Fruit fly (Drosophila melanogaster) whole organism, embryonic: ENCODE data around the gene Ms.

Source experiments
- Atf3 ChIP-seq: fragments of 200-800 bp; sonication (Bioruptor generic); optimal IDR thresholded peaks from 3 replicates; lab custom pipeline; 2016; ENCODE audit warnings: missing biosample characterization, missing genetic modification characterization
- CG10321 ChIP-seq: fragments of 200-800 bp; sonication (Bioruptor generic); IDR thresholded peaks from 2 replicates; pipeline ENCODE4 v1.3.6; 2022; ENCODE audit warnings: missing biosample characterization, missing genetic modification characterization
- CG11247 ChIP-seq: fragments of 200-800 bp; sonication (Bioruptor generic); IDR thresholded peaks from 2 replicates; pipeline ENCODE4 v1.3.6; 2022; ENCODE audit warnings: missing biosample characterization, missing genetic modification characterization
- CG11398 ChIP-seq: fragments of 200-800 bp; sonication (Bioruptor generic); optimal IDR thresholded peaks from 2 replicates; lab custom pipeline; 2016; ENCODE audit warnings: missing biosample characterization, missing genetic modification characterization
- CG11723 ChIP-seq: fragments of 200-800 bp; sonication (Bioruptor generic); optimal IDR thresholded peaks from 2 replicates; lab custom pipeline; 2017; ENCODE audit warnings: missing biosample characterization, mild to moderate bottlenecking, missing genetic modification characterization
- CG12104 ChIP-seq: fragments of 200-800 bp; sonication (Bioruptor generic); optimal IDR thresholded peaks from 3 replicates; lab custom pipeline; 2016; ENCODE audit warnings: missing biosample characterization, missing genetic modification characterization
- CG13287 ChIP-seq: fragments of 200-800 bp; sonication (Bioruptor generic); IDR thresholded peaks from 2 replicates; pipeline ENCODE4 v1.3.6; 2022; ENCODE audit warnings: missing biosample characterization, missing genetic modification characterization; ENCODE audit not compliant: partially characterized antibody
- CG13296 ChIP-seq: fragments of 200-800 bp; sonication (Bioruptor generic); optimal IDR thresholded peaks from 3 replicates; lab custom pipeline; 2018; ENCODE audit warnings: missing biosample characterization, mild to moderate bottlenecking, missing genetic modification characterization
- CG17361 ChIP-seq: fragments of 200-800 bp; sonication (Bioruptor generic); IDR thresholded peaks from 3 replicates; pipeline ENCODE4 v1.3.6; 2022; ENCODE audit warnings: missing biosample characterization, missing genetic modification characterization
- CG17612 ChIP-seq: fragments of 200-800 bp; sonication (Bioruptor generic); IDR thresholded peaks from 2 replicates; pipeline ENCODE4 v1.3.6; 2022; ENCODE audit warnings: missing biosample characterization, missing genetic modification characterization
- CG2712 ChIP-seq: fragments of 200-800 bp; optimal IDR thresholded peaks from 3 replicates; lab custom pipeline; 2019; ENCODE audit warnings: missing biosample characterization, mild to moderate bottlenecking, missing genetic modification characterization, moderate library complexity
- CG32532 ChIP-seq: fragments of 200-800 bp; sonication (Bioruptor generic); IDR thresholded peaks from 2 replicates; pipeline ENCODE4 v1.3.6; 2022; ENCODE audit warnings: missing biosample characterization, missing genetic modification characterization
- CG33213 ChIP-seq: fragments of 200-800 bp; sonication (Bioruptor generic); optimal IDR thresholded peaks from 3 replicates; lab custom pipeline; 2016; ENCODE audit warnings: missing biosample characterization, missing genetic modification characterization
- CG33557 ChIP-seq: fragments of 200-800 bp; sonication (Bioruptor generic); optimal IDR thresholded peaks from 2 replicates; lab custom pipeline; 2019; ENCODE audit warnings: missing biosample characterization, mild to moderate bottlenecking, missing genetic modification characterization, moderate library complexity
- CG6765 ChIP-seq: fragments of 200-800 bp; sonication (Bioruptor generic); optimal IDR thresholded peaks from 3 replicates; lab custom pipeline; 2017; ENCODE audit warnings: missing biosample characterization, mild to moderate bottlenecking, missing genetic modification characterization
- CG7928 ChIP-seq: fragments of 200-800 bp; sonication (Bioruptor generic); optimal IDR thresholded peaks from 2 replicates; lab custom pipeline; 2017; ENCODE audit warnings: missing biosample characterization, mild to moderate bottlenecking, missing genetic modification characterization
- CG8281 ChIP-seq: fragments of 200-800 bp; sonication (Bioruptor generic); optimal IDR thresholded peaks from 2 replicates; lab custom pipeline; 2018; ENCODE audit warnings: missing biosample characterization, mild to moderate bottlenecking, missing genetic modification characterization, moderate library complexity
- CG9727 ChIP-seq: fragments of 200-800 bp; sonication (Bioruptor generic); optimal IDR thresholded peaks from 3 replicates; lab custom pipeline; 2017; ENCODE audit warnings: missing biosample characterization, mild to moderate bottlenecking, missing genetic modification characterization
- CG9817 ChIP-seq: fragments of 200-800 bp; sonication (Bioruptor generic); optimal IDR thresholded peaks from 2 replicates; lab custom pipeline; 2018; ENCODE audit warnings: missing biosample characterization, mild to moderate bottlenecking, missing genetic modification characterization, moderate library complexity
- E2f2 ChIP-seq: fragments of 200-800 bp; sonication (Bioruptor generic); IDR thresholded peaks from 2 replicates; pipeline ENCODE4 v1.3.6; 2022; ENCODE audit warnings: missing biosample characterization, missing genetic modification characterization
- Gug ChIP-seq: fragments of 200-800 bp; sonication (Bioruptor generic); IDR thresholded peaks from 4 replicates; pipeline ENCODE4 v1.3.6; 2022; ENCODE audit warnings: missing biosample characterization, missing genetic modification characterization
- HmgZ ChIP-seq: fragments of 200-800 bp; sonication (Bioruptor generic); optimal IDR thresholded peaks from 2 replicates; lab custom pipeline; 2018; ENCODE audit warnings: missing biosample characterization, mild to moderate bottlenecking, missing genetic modification characterization
- Hr3 ChIP-seq: fragments of 200-800 bp; sonication (Bioruptor generic); optimal IDR thresholded peaks from 3 replicates; lab custom pipeline; 2016; ENCODE audit warnings: missing biosample characterization, missing genetic modification characterization
- Kr ChIP-seq: fragments of 200-800 bp; sonication (Bioruptor generic); optimal IDR thresholded peaks from 2 replicates; lab custom pipeline; 2017; ENCODE audit warnings: missing biosample characterization, mild to moderate bottlenecking, missing genetic modification characterization
- Vsx1 ChIP-seq: fragments of 200-800 bp; sonication (Bioruptor generic); optimal IDR thresholded peaks from 2 replicates; lab custom pipeline; 2017; ENCODE audit warnings: missing biosample characterization, mild to moderate bottlenecking, missing genetic modification characterization, missing genetic modification reagents
- al ChIP-seq: fragments of 200-800 bp; sonication (Bioruptor generic); IDR thresholded peaks from 2 replicates; pipeline ENCODE4 v1.3.6; 2022; ENCODE audit warnings: missing biosample characterization, missing genetic modification characterization
- aop ChIP-seq: fragments of 200-800 bp; sonication (Bioruptor generic); IDR thresholded peaks from 2 replicates; pipeline ENCODE4 v1.3.6; 2022; ENCODE audit warnings: missing biosample characterization, missing genetic modification characterization
- ash1 ChIP-seq: fragments of 200-800 bp; sonication (Bioruptor generic); optimal IDR thresholded peaks from 2 replicates; lab custom pipeline; 2018; ENCODE audit warnings: missing biosample characterization, mild to moderate bottlenecking, missing genetic modification characterization
- bab2 ChIP-seq: fragments of 200-800 bp; sonication (Bioruptor generic); optimal IDR thresholded peaks from 2 replicates; lab custom pipeline; 2016; ENCODE audit warnings: missing biosample characterization, missing genetic modification characterization
- bcd ChIP-seq: fragments of 200-800 bp; sonication (Bioruptor generic); optimal IDR thresholded peaks from 2 replicates; lab custom pipeline; 2017; ENCODE audit warnings: missing biosample characterization, mild to moderate bottlenecking, missing genetic modification characterization
- bigmax ChIP-seq: fragments of 200-800 bp; sonication (Bioruptor generic); optimal IDR thresholded peaks from 2 replicates; lab custom pipeline; 2018; ENCODE audit warnings: missing biosample characterization, mild to moderate bottlenecking, missing genetic modification characterization
- bowl ChIP-seq: fragments of 200-800 bp; sonication (Bioruptor generic); IDR thresholded peaks from 2 replicates; pipeline ENCODE4 v1.3.6; 2022; ENCODE audit warnings: missing biosample characterization, missing genetic modification characterization
- br ChIP-seq: fragments of >200 bp; optimal IDR thresholded peaks from 2 replicates; lab custom pipeline; 2017
- caup ChIP-seq: fragments of 200-800 bp; sonication (Bioruptor generic); optimal IDR thresholded peaks from 3 replicates; lab custom pipeline; 2017; ENCODE audit warnings: missing biosample characterization, mild to moderate bottlenecking, missing genetic modification characterization, moderate library complexity; ENCODE audit not compliant: severe bottlenecking
- chif ChIP-seq, 2 experiments: fragments of 200-800 bp; sonication (Bioruptor generic); optimal IDR thresholded peaks; 3 replicates each; lab custom pipeline; 2016; ENCODE audit warnings: missing biosample characterization in 2 of 2, missing genetic modification characterization in 2 of 2
- disco-r ChIP-seq: fragments of 200-800 bp; sonication (Bioruptor generic); optimal IDR thresholded peaks from 2 replicates; lab custom pipeline; 2016; ENCODE audit warnings: missing biosample characterization, missing genetic modification characterization
- fd96Cb ChIP-seq: fragments of 200-800 bp; sonication (Bioruptor generic); optimal IDR thresholded peaks from 2 replicates; lab custom pipeline; 2018; ENCODE audit warnings: missing biosample characterization, mild to moderate bottlenecking, missing genetic modification characterization, moderate library complexity
- ftz-f1 ChIP-seq: fragments of 200-800 bp; sonication (Bioruptor generic); optimal IDR thresholded peaks from 2 replicates; lab custom pipeline; 2016; ENCODE audit warnings: missing biosample characterization, missing genetic modification characterization
- gce ChIP-seq: fragments of 200-800 bp; sonication (Bioruptor generic); IDR thresholded peaks from 3 replicates; pipeline ENCODE4 v1.3.6; 2022; ENCODE audit warnings: missing biosample characterization, missing genetic modification characterization
- grn ChIP-seq: fragments of 200-800 bp; sonication (Bioruptor generic); optimal IDR thresholded peaks from 3 replicates; lab custom pipeline; 2017; ENCODE audit warnings: missing biosample characterization, missing genetic modification characterization
- gsb-n ChIP-seq: fragments of 200-800 bp; sonication (Bioruptor generic); optimal IDR thresholded peaks from 3 replicates; lab custom pipeline; 2018; ENCODE audit warnings: missing biosample characterization, mild to moderate bottlenecking, missing genetic modification characterization
- h ChIP-seq: fragments of >200 bp; optimal IDR thresholded peaks from 2 replicates; lab custom pipeline; 2017
- her ChIP-seq: fragments of 200-800 bp; sonication (Bioruptor generic); optimal IDR thresholded peaks from 2 replicates; lab custom pipeline; 2016; ENCODE audit warnings: missing biosample characterization, missing genetic modification characterization
- kay ChIP-seq: fragments of 200-800 bp; sonication (Bioruptor generic); optimal IDR thresholded peaks from 2 replicates; lab custom pipeline; 2016; ENCODE audit warnings: missing biosample characterization, missing genetic modification characterization
- lov ChIP-seq, 2 experiments: fragments of 200-800 bp in 1 of 2; fragments of >200 bp in 1 of 2; sonication (Bioruptor generic) in 1 of 2; IDR thresholded peaks in 1 of 2; optimal IDR thresholded peaks in 1 of 2; 2 replicates in 1 of 2; 3 replicates in 1 of 2; pipeline versions ENCODE4 v1.3.6 to Lab custom; 2017 to 2022; ENCODE audit warnings: missing biosample characterization in 1 of 2, missing genetic modification characterization in 1 of 2
- mam ChIP-seq: fragments of 200-800 bp; sonication (Bioruptor generic); optimal IDR thresholded peaks from 3 replicates; lab custom pipeline; 2016; ENCODE audit warnings: missing biosample characterization, missing genetic modification characterization
- mirr ChIP-seq: fragments of 200-800 bp; sonication (Bioruptor generic); optimal IDR thresholded peaks from 3 replicates; lab custom pipeline; 2018; ENCODE audit warnings: missing biosample characterization, mild to moderate bottlenecking, missing genetic modification characterization
- ro ChIP-seq: fragments of 200-800 bp; sonication (Bioruptor generic); IDR thresholded peaks from 2 replicates; pipeline ENCODE4 v1.3.6; 2022; ENCODE audit warnings: missing biosample characterization, missing genetic modification characterization
- salm ChIP-seq: fragments of 200-800 bp; sonication (Bioruptor generic); optimal IDR thresholded peaks from 2 replicates; lab custom pipeline; 2018; ENCODE audit warnings: missing biosample characterization, mild to moderate bottlenecking, missing genetic modification characterization
- slou ChIP-seq: fragments of 200-800 bp; sonication (Bioruptor generic); optimal IDR thresholded peaks from 3 replicates; lab custom pipeline; 2016; ENCODE audit warnings: missing biosample characterization, missing genetic modification characterization
- sr ChIP-seq: fragments of 200-800 bp; sonication (Bioruptor generic); IDR thresholded peaks from 3 replicates; pipeline ENCODE4 v1.3.6; 2022; ENCODE audit warnings: missing biosample characterization, missing genetic modification characterization

Ms gene

dm6 chr3R:24348420-24349190, 7.3 kb downstream of the Ms start, which contains the start of the genes CG5746 and CG6454 (continued):
- TF ChIP-seq bab2 (GFP tag; lab: Kevin White, UChicago) (peak; percentile 59), CG10321 (GFP tag; lab: Robert Waterston, UW) (no peak), grn (GFP tag; lab: Kevin White, UChicago) (no peak), mirr (GFP tag; lab: Kevin White, UChicago) (no peak), CG13287 (GFP tag; lab: Robert Waterston, UW) (no peak), CG12104 (GFP tag; lab: Kevin White, UChicago) (peak; percentile 46), Vsx1 (GFP tag; lab: Kevin White, UChicago) (no peak), salm (tag; lab: Kevin White, UChicago) (no peak), caup (GFP tag; lab: Kevin White, UChicago) (no peak), her (GFP tag; lab: Kevin White, UChicago) (no peak), Hr3 (GFP tag; lab: Kevin White, UChicago) (peak; percentile 73), Kr (GFP tag; lab: Kevin White, UChicago) (no peak), CG7928 (GFP tag; lab: Kevin White, UChicago) (no peak), CG11723 (GFP tag; lab: Kevin White, UChicago) (no peak), aop (GFP tag; lab: Robert Waterston, UW) (no peak), CG9727 (GFP tag; lab: Kevin White, UChicago) (peak; percentile 50), fd96Cb (tag; lab: Kevin White, UChicago) (peak; percentile 25), bigmax (GFP tag; lab: Kevin White, UChicago) (no peak), ftz-f1 (GFP tag; lab: Kevin White, UChicago) (no peak), al (peak; percentile 44), sr (no peak), CG32532 (no peak; the same call in 1 of the 2 replicates), disco-r (GFP tag; lab: Kevin White, UChicago) (no peak), bcd (no peak), CG33213 (peak; percentile 24), lov (optimal IDR thresholded peaks at IDR 0.05; lab: Kevin White, UChicago) (no peak), lov (GFP tag; IDR thresholded peaks at IDR 0.05; lab: Robert Waterston, UW) (no peak), CG17612 (GFP tag; lab: Robert Waterston, UW) (no peak), Atf3 (GFP tag; lab: Kevin White, UChicago) (peak; percentile 18), gsb-n (tag; lab: Kevin White, UChicago) (no peak), CG8281 (no peak), CG2712 (no peak), HmgZ (tag; lab: Kevin White, UChicago) (peak; percentile 58), br (lab: Kevin White, UChicago) (no peak), CG33557 (GFP tag; lab: Kevin White, UChicago) (peak; percentile 44), chif (GFP tag; optimal IDR thresholded peaks at IDR 0.05; lab: Kevin White, UChicago) (peak in 1 of 2 experiments; percentile 47), ash1 (GFP tag; lab: Kevin White, UChicago) (no peak), kay (GFP tag; lab: Kevin White, UChicago) (no peak), ro (no peak), mam (peak; percentile 68), Gug (GFP tag; lab: Robert Waterston, UW) (peak; percentile 61; the same call in 3 of the 4 replicates), CG9817 (tag; lab: Kevin White, UChicago) (no peak), CG11247 (peak; percentile 42), bowl (GFP tag; lab: Robert Waterston, UW) (no peak), CG13296 (GFP tag; lab: Kevin White, UChicago) (no peak), gce (GFP tag; lab: Robert Waterston, UW) (no peak), slou (no peak), CG17361 (GFP tag; lab: Robert Waterston, UW) (no peak), CG6765 (GFP tag; lab: Kevin White, UChicago) (peak; percentile 30), CG11398 (no peak), E2f2 (GFP tag; lab: Robert Waterston, UW) (no peak; the same call in 1 of the 2 replicates), h (no peak)
